Fruit fly (Drosophila melanogaster): ENCODE measurements around the gene CG33985.

CG33985 gene

dm6 chr3L:15510787-15511186, 15.8 kb downstream of the CG33985 start, which contains the start of gene MsrA:
MsrA (plus strand) TSS chr3L:15511052.
- TF ChIP-seq CG34376 (GFP tag; optimal IDR thresholded peaks at IDR 0.05): peak; percentile 28
- TF ChIP-seq HmgD (GFP tag; optimal IDR thresholded peaks at IDR 0.05): no peak
- no peak for TF ChIP-seq gt (GFP tag; IDR thresholded peaks at IDR 0.05)
- no peak for TF ChIP-seq CG7928 (GFP tag; optimal IDR thresholded peaks at IDR 0.05)
- peak; percentile 59 for TF ChIP-seq Jarid2 (GFP tag; optimal IDR thresholded peaks at IDR 0.05)
- peak; percentile 59 for TF ChIP-seq CG3163 (GFP tag; optimal IDR thresholded peaks at IDR 0.05)
- TF ChIP-seq CG10654 (GFP tag; optimal IDR thresholded peaks at IDR 0.05): no peak
- TF ChIP-seq grn (GFP tag; optimal IDR thresholded peaks at IDR 0.05): peak; percentile 45
- no peak for TF ChIP-seq B-H2 (GFP tag; optimal IDR thresholded peaks at IDR 0.05)
- no peak for TF ChIP-seq NC2β (GFP tag; optimal IDR thresholded peaks at IDR 0.05)
- no peak for TF ChIP-seq CG13424 (tag; optimal IDR thresholded peaks at IDR 0.05)
- no peak for TF ChIP-seq dysf (GFP tag; IDR thresholded peaks at IDR 0.05)
- TF ChIP-seq CoRest (tag; optimal IDR thresholded peaks at IDR 0.05): no peak
- TF ChIP-seq tup (GFP tag; optimal IDR thresholded peaks at IDR 0.05): no peak
- TF ChIP-seq danr (GFP tag; IDR thresholded peaks at IDR 0.05): no peak
- no peak for TF ChIP-seq ase (GFP tag; IDR thresholded peaks at IDR 0.05)
- TF ChIP-seq knrl (GFP tag; IDR thresholded peaks at IDR 0.05; ENCODE audit: partially characterized antibody): no peak
- no peak for TF ChIP-seq Mes4 (GFP tag; optimal IDR thresholded peaks at IDR 0.05)
- no peak for TF ChIP-seq gem (tag; optimal IDR thresholded peaks at IDR 0.05)
- 0 out of 3 replicates have a peak, but pooled peaks have one; percentile 29 for TF ChIP-seq ci (GFP tag; IDR thresholded peaks at IDR 0.05)
- no peak for TF ChIP-seq jigr1 (GFP tag; IDR thresholded peaks at IDR 0.05)
- TF ChIP-seq Eip74EF (GFP tag; optimal IDR thresholded peaks at IDR 0.05): no peak
- TF ChIP-seq p53 (GFP tag; optimal IDR thresholded peaks at IDR 0.05): no peak
- TF ChIP-seq klu (GFP tag; IDR thresholded peaks at IDR 0.05): no peak
- TF ChIP-seq C15 (GFP tag; IDR thresholded peaks at IDR 0.05): no peak
- no peak for TF ChIP-seq Dp (GFP tag; optimal IDR thresholded peaks at IDR 0.05)
- no peak for TF ChIP-seq H2.0 (GFP tag; IDR thresholded peaks at IDR 0.05)
- no peak for TF ChIP-seq btn (GFP tag; optimal IDR thresholded peaks at IDR 0.05)
- no peak for TF ChIP-seq kni (GFP tag; optimal IDR thresholded peaks at IDR 0.05)
- TF ChIP-seq sob (GFP tag; IDR thresholded peaks at IDR 0.05): no peak
- TF ChIP-seq CG30431 (GFP tag; optimal IDR thresholded peaks at IDR 0.05): no peak
- TF ChIP-seq CG14710 (tag; optimal IDR thresholded peaks at IDR 0.05): no peak
- peak; percentile 72 to 74 for TF ChIP-seq Trl (optimal IDR thresholded peaks at IDR 0.05)
- no peak for TF ChIP-seq Trl (GFP tag; optimal IDR thresholded peaks at IDR 0.05)
- TF ChIP-seq dan (GFP tag; IDR thresholded peaks at IDR 0.05): no peak
- no peak for TF ChIP-seq BtbVII (GFP tag; optimal IDR thresholded peaks at IDR 0.05)
- no peak for TF ChIP-seq vvl (GFP tag; IDR thresholded peaks at IDR 0.05)
- peak; percentile 35; the same call in 1 of the 2 replicates for TF ChIP-seq CG32532 (GFP tag; IDR thresholded peaks at IDR 0.05)
- TF ChIP-seq Taf1 (GFP tag; IDR thresholded peaks at IDR 0.05): no peak
- TF ChIP-seq sna (GFP tag; IDR thresholded peaks at IDR 0.05; ENCODE audit: partially characterized antibody): no peak
- no peak for TF ChIP-seq Hsf (GFP tag; optimal IDR thresholded peaks at IDR 0.05)
- peak; percentile 16 for TF ChIP-seq CG17385 (GFP tag; optimal IDR thresholded peaks at IDR 0.05)
- no peak for TF ChIP-seq Pdp1 (GFP tag; optimal IDR thresholded peaks at IDR 0.05)
- TF ChIP-seq NK7.1 (GFP tag; optimal IDR thresholded peaks at IDR 0.05): no peak
- TF ChIP-seq Gsc (GFP tag; IDR thresholded peaks at IDR 0.05): no peak
- TF ChIP-seq Scr (GFP tag; IDR thresholded peaks at IDR 0.05; ENCODE audit: partially characterized antibody): no peak
- no peak for TF ChIP-seq Spps (tag; optimal IDR thresholded peaks at IDR 0.05)
- no peak for TF ChIP-seq CG15269 (tag; optimal IDR thresholded peaks at IDR 0.05)
- TF ChIP-seq nerfin-1 (tag; optimal IDR thresholded peaks at IDR 0.05): no peak
- no peak for TF ChIP-seq fd102C (GFP tag; optimal IDR thresholded peaks at IDR 0.05)
- TF ChIP-seq CG17359 (tag; optimal IDR thresholded peaks at IDR 0.05): no peak
- no peak for TF ChIP-seq ftz-f1 (GFP tag; optimal IDR thresholded peaks at IDR 0.05)

Data from whole organism, embryonic.